Fruit fly (Drosophila melanogaster) whole organism, embryonic: ENCODE measurements around the gene CG9205.

ENCODE experiments used
- B-H1 ChIP-seq: fragments of 200-800 bp; sonication (Bioruptor generic); IDR thresholded peaks from 3 replicates; pipeline ENCODE4 v1.3.6; 2022; ENCODE audit warnings: missing biosample characterization, missing genetic modification characterization
- C15 ChIP-seq: fragments of 200-800 bp; sonication (Bioruptor generic); IDR thresholded peaks from 3 replicates; pipeline ENCODE4 v1.3.6; 2022; ENCODE audit warnings: missing biosample characterization, missing genetic modification characterization
- CG11504 ChIP-seq: fragments of 200-800 bp; sonication (Bioruptor generic); optimal IDR thresholded peaks from 3 replicates; lab custom pipeline; 2019; ENCODE audit warnings: missing biosample characterization, mild to moderate bottlenecking, missing genetic modification characterization, moderate library complexity
- CG12155 ChIP-seq: fragments of 200-800 bp; sonication (Bioruptor generic); optimal IDR thresholded peaks from 3 replicates; lab custom pipeline; 2016; ENCODE audit warnings: missing biosample characterization, missing genetic modification characterization
- CG14014 ChIP-seq: fragments of 200-800 bp; sonication (Bioruptor generic); IDR thresholded peaks from 2 replicates; pipeline ENCODE4 v1.3.6; 2022; ENCODE audit warnings: missing biosample characterization, missing genetic modification characterization
- CG14441 ChIP-seq: fragments of 200-800 bp; sonication (Bioruptor generic); IDR thresholded peaks from 2 replicates; pipeline ENCODE4 v1.3.6; 2022; ENCODE audit warnings: missing biosample characterization, missing genetic modification characterization
- CG17912 ChIP-seq: fragments of 200-800 bp; sonication (Bioruptor generic); optimal IDR thresholded peaks from 2 replicates; lab custom pipeline; 2018; ENCODE audit warnings: missing biosample characterization, mild to moderate bottlenecking, missing genetic modification characterization
- CG18476 ChIP-seq: fragments of 200-800 bp; sonication (Bioruptor generic); optimal IDR thresholded peaks from 2 replicates; lab custom pipeline; 2016; ENCODE audit warnings: missing biosample characterization, mild to moderate bottlenecking, missing genetic modification characterization
- CG32767 ChIP-seq: fragments of 200-800 bp; sonication (Bioruptor generic); IDR thresholded peaks from 2 replicates; pipeline ENCODE4 v1.3.6; 2022; ENCODE audit warnings: missing biosample characterization, missing genetic modification characterization
- CG32772 ChIP-seq: fragments of 200-800 bp; sonication (Bioruptor generic); IDR thresholded peaks from 2 replicates; pipeline ENCODE4 v1.3.6; 2022; ENCODE audit warnings: missing biosample characterization, missing genetic modification characterization
- CG3407 ChIP-seq: fragments of 200-800 bp; sonication (Bioruptor generic); optimal IDR thresholded peaks from 2 replicates; lab custom pipeline; 2018; ENCODE audit warnings: missing biosample characterization, mild to moderate bottlenecking, missing genetic modification characterization
- CG34376 ChIP-seq: fragments of 200-800 bp; sonication (Bioruptor generic); optimal IDR thresholded peaks from 2 replicates; lab custom pipeline; 2018; ENCODE audit warnings: missing biosample characterization, mild to moderate bottlenecking, missing genetic modification characterization
- CG4707 ChIP-seq: fragments of 200-800 bp; sonication (Bioruptor generic); optimal IDR thresholded peaks from 2 replicates; lab custom pipeline; 2018; ENCODE audit warnings: missing biosample characterization, mild to moderate bottlenecking, missing genetic modification characterization, moderate library complexity
- CG4730 ChIP-seq: fragments of 200-800 bp; sonication (Bioruptor generic); IDR thresholded peaks from 2 replicates; pipeline ENCODE4 v1.3.6; 2022; ENCODE audit warnings: missing biosample characterization, missing genetic modification characterization
- CG4820 ChIP-seq: fragments of 200-800 bp; sonication (Bioruptor generic); optimal IDR thresholded peaks from 3 replicates; lab custom pipeline; 2016; ENCODE audit warnings: missing biosample characterization, missing genetic modification characterization
- CG6254 ChIP-seq: fragments of 200-800 bp; sonication (Bioruptor generic); optimal IDR thresholded peaks from 3 replicates; lab custom pipeline; 2017; ENCODE audit warnings: mild to moderate bottlenecking, missing biosample characterization, missing genetic modification reagents, missing genetic modification characterization
- CG6813 ChIP-seq: fragments of 200-800 bp; sonication (Bioruptor generic); optimal IDR thresholded peaks from 2 replicates; lab custom pipeline; 2017; ENCODE audit warnings: missing biosample characterization, missing genetic modification characterization, mild to moderate bottlenecking, moderate library complexity, missing genetic modification reagents
- CG7839 ChIP-seq: fragments of 200-800 bp; sonication (Bioruptor generic); optimal IDR thresholded peaks from 3 replicates; lab custom pipeline; 2018; ENCODE audit warnings: missing biosample characterization, mild to moderate bottlenecking, missing genetic modification characterization, moderate library complexity
- CG7963 ChIP-seq: fragments of 200-800 bp; sonication (Bioruptor generic); IDR thresholded peaks from 3 replicates; pipeline ENCODE4 v1.3.6; 2022; ENCODE audit warnings: missing biosample characterization, missing genetic modification characterization; ENCODE audit not compliant: partially characterized antibody
- Dp ChIP-seq: fragments of 200-800 bp; sonication (Bioruptor generic); optimal IDR thresholded peaks from 2 replicates; lab custom pipeline; 2018; ENCODE audit warnings: missing biosample characterization, mild to moderate bottlenecking, missing genetic modification characterization, moderate library complexity
- Fer3 ChIP-seq: fragments of 200-800 bp; sonication (Bioruptor generic); optimal IDR thresholded peaks from 2 replicates; lab custom pipeline; 2018; ENCODE audit warnings: missing biosample characterization, mild to moderate bottlenecking, missing genetic modification characterization, moderate library complexity
- HHEX ChIP-seq: fragments of 200-800 bp; sonication (Bioruptor generic); optimal IDR thresholded peaks from 3 replicates; lab custom pipeline; 2017; ENCODE audit warnings: missing biosample characterization, mild to moderate bottlenecking, missing genetic modification characterization, missing genetic modification reagents
- HmgZ ChIP-seq: fragments of 200-800 bp; sonication (Bioruptor generic); optimal IDR thresholded peaks from 2 replicates; lab custom pipeline; 2018; ENCODE audit warnings: missing biosample characterization, mild to moderate bottlenecking, missing genetic modification characterization
- Hsf ChIP-seq: fragments of 200-800 bp; sonication (Bioruptor generic); optimal IDR thresholded peaks from 3 replicates; lab custom pipeline; 2016; ENCODE audit warnings: missing biosample characterization, missing genetic modification characterization
- MTF-1 ChIP-seq: fragments of 200-800 bp; sonication (Bioruptor generic); optimal IDR thresholded peaks from 2 replicates; lab custom pipeline; 2018; ENCODE audit warnings: missing biosample characterization, mild to moderate bottlenecking, missing genetic modification characterization, borderline replicate concordance
- NK7.1 ChIP-seq: fragments of 200-800 bp; sonication (Bioruptor generic); optimal IDR thresholded peaks from 3 replicates; lab custom pipeline; 2016; ENCODE audit warnings: missing biosample characterization, missing genetic modification characterization
- NfI ChIP-seq: fragments of 200-800 bp; sonication (Bioruptor generic); optimal IDR thresholded peaks from 3 replicates; lab custom pipeline; 2018; ENCODE audit warnings: missing biosample characterization, mild to moderate bottlenecking, missing genetic modification characterization, moderate library complexity
- Pdp1 ChIP-seq, 2 experiments: fragments of 200-800 bp; sonication (Bioruptor generic); optimal IDR thresholded peaks; 3 replicates each; lab custom pipeline; 2016; ENCODE audit warnings: missing biosample characterization in 2 of 2, missing genetic modification characterization in 2 of 2, mild to moderate bottlenecking in 1 of 2, moderate library complexity in 1 of 2
- Ravus ChIP-seq: fragments of 200-800 bp; sonication (Bioruptor generic); IDR thresholded peaks from 2 replicates; pipeline ENCODE4 v1.3.6; 2022; ENCODE audit warnings: missing biosample characterization, missing genetic modification characterization
- Six4 ChIP-seq: fragments of 200-800 bp; sonication (Bioruptor generic); optimal IDR thresholded peaks from 2 replicates; lab custom pipeline; 2016; ENCODE audit warnings: missing biosample characterization, missing genetic modification characterization
- Usf ChIP-seq: fragments of 200-800 bp; sonication (Bioruptor generic); optimal IDR thresholded peaks from 2 replicates; lab custom pipeline; 2017; ENCODE audit warnings: missing genotype, missing biosample characterization, missing genetic modification characterization
- bowl ChIP-seq: fragments of 200-800 bp; sonication (Bioruptor generic); IDR thresholded peaks from 2 replicates; pipeline ENCODE4 v1.3.6; 2022; ENCODE audit warnings: missing biosample characterization, missing genetic modification characterization
- bsh ChIP-seq, 2 experiments: fragments of 200-800 bp; sonication (Bioruptor generic); optimal IDR thresholded peaks; 2 replicates each; lab custom pipeline; 2017 to 2018; ENCODE audit warnings: mild to moderate bottlenecking in 2 of 2, missing biosample characterization in 2 of 2, missing genetic modification characterization in 2 of 2, moderate library complexity in 1 of 2
- grau ChIP-seq: fragments of 200-800 bp; optimal IDR thresholded peaks from 3 replicates; lab custom pipeline; 2019; ENCODE audit warnings: missing biosample characterization, mild to moderate bottlenecking, missing genetic modification characterization, moderate library complexity
- lab ChIP-seq: fragments of 200-800 bp; sonication (Bioruptor generic); optimal IDR thresholded peaks from 3 replicates; lab custom pipeline; 2017; ENCODE audit warnings: missing biosample characterization, missing genetic modification characterization, mild to moderate bottlenecking, moderate library complexity, missing genetic modification reagents
- lola ChIP-seq, 3 experiments: fragments of >200 bp in 2 of 3; fragments of 200-800 bp in 1 of 3; sonication (Bioruptor generic) in 1 of 3; optimal IDR thresholded peaks; 2 replicates each; lab custom pipeline; 2017 to 2019; ENCODE audit warnings: missing biosample characterization in 3 of 3, missing genetic modification characterization in 3 of 3, mild to moderate bottlenecking in 1 of 3, moderate library complexity in 1 of 3
- nerfin-2 ChIP-seq: fragments of 200-800 bp; sonication (Bioruptor generic); IDR thresholded peaks from 2 replicates; pipeline ENCODE4 v1.3.6; 2022; ENCODE audit warnings: missing biosample characterization, missing genetic modification characterization; ENCODE audit not compliant: partially characterized antibody
- phol ChIP-seq: fragments of 200-800 bp; sonication (Bioruptor generic); optimal IDR thresholded peaks from 3 replicates; lab custom pipeline; 2018; ENCODE audit warnings: missing biosample characterization, mild to moderate bottlenecking, missing genetic modification characterization, moderate library complexity
- pnt ChIP-seq: fragments of 200-800 bp; sonication (Bioruptor generic); optimal IDR thresholded peaks from 3 replicates; lab custom pipeline; 2016; ENCODE audit warnings: missing biosample characterization, missing genetic modification characterization
- pum ChIP-seq: fragments of 200-800 bp; sonication (Bioruptor generic); optimal IDR thresholded peaks from 2 replicates; lab custom pipeline; 2016; ENCODE audit warnings: missing biosample characterization, missing genetic modification characterization
- row ChIP-seq: fragments of 200-800 bp; sonication (Bioruptor generic); IDR thresholded peaks from 3 replicates; pipeline ENCODE4 v1.3.6; 2022; ENCODE audit warnings: missing biosample characterization, missing genetic modification characterization
- seq ChIP-seq: fragments of 200-800 bp; sonication (Bioruptor generic); IDR thresholded peaks from 2 replicates; pipeline ENCODE4 v1.3.6; 2022; ENCODE audit warnings: missing biosample characterization, missing genetic modification characterization
- sima ChIP-seq: fragments of 200-800 bp; sonication (Bioruptor generic); optimal IDR thresholded peaks from 2 replicates; lab custom pipeline; 2016; ENCODE audit warnings: missing biosample characterization, missing genetic modification characterization
- zen ChIP-seq: fragments of 200-800 bp; sonication (Bioruptor generic); optimal IDR thresholded peaks from 3 replicates; lab custom pipeline; 2018; ENCODE audit warnings: missing biosample characterization, mild to moderate bottlenecking, missing genetic modification characterization, moderate library complexity
- zen2 ChIP-seq: fragments of 200-800 bp; sonication (Bioruptor generic); IDR thresholded peaks from 3 replicates; pipeline ENCODE4 v1.3.6; 2022; ENCODE audit warnings: missing biosample characterization, missing genetic modification characterization; ENCODE audit not compliant: partially characterized antibody
- zfh1 ChIP-seq: fragments of 200-800 bp; sonication (Bioruptor generic); IDR thresholded peaks from 3 replicates; pipeline ENCODE4 v1.3.6; 2022; ENCODE audit warnings: missing biosample characterization, missing genetic modification characterization

Gene CG9205

dm6 chr3L:1030908-1031545 lies 3.5 kb upstream of the CG9205 start (continued):
- no peak for TF ChIP-seq B-H1
- TF ChIP-seq phol (tag; lab: Kevin White, UChicago): peak; percentile 8
- TF ChIP-seq lab (GFP tag; lab: Kevin White, UChicago): peak; percentile 28
- TF ChIP-seq CG6813: peak; percentile 36
- TF ChIP-seq CG4820: no peak
- 0 out of 2 replicates have a peak, but pooled peaks have one; percentile 36 for TF ChIP-seq CG14014 (GFP tag; lab: Robert Waterston, UW)
- TF ChIP-seq CG4730 (GFP tag; lab: Robert Waterston, UW): no peak
- TF ChIP-seq CG12155 (GFP tag; lab: Kevin White, UChicago): peak; percentile 12

- no peak for TF ChIP-seq HHEX (GFP tag; lab: Kevin White, UChicago)
- 0 out of 3 replicates have a peak, but pooled peaks have one; percentile 18 for TF ChIP-seq row (GFP tag; lab: Robert Waterston, UW)
- TF ChIP-seq zen (tag; lab: Kevin White, UChicago): no peak
- TF ChIP-seq grau: peak; percentile 50
- no peak for TF ChIP-seq Six4
- no peak for TF ChIP-seq pum (GFP tag; lab: Kevin White, UChicago)
Observed at dm6 chr3L:1031716-1032115, 2.8 kb upstream of the CG9205 start.

- TF ChIP-seq C15 (no peak), CG14441 (GFP tag; lab: Robert Waterston, UW) (peak; percentile 78), CG7839 (tag; lab: Kevin White, UChicago) (peak; percentile 79), Ravus (peak; percentile 25), seq (peak; percentile 52; the same call in 1 of the 2 replicates), bowl (GFP tag; lab: Robert Waterston, UW) (0 out of 2 replicates have a peak, but pooled peaks have one; percentile 53), nerfin-2 (GFP tag; lab: Robert Waterston, UW) (no peak), CG32772 (peak; percentile 83), CG7963 (GFP tag; lab: Robert Waterston, UW) (no peak), CG6254 (GFP tag; lab: Kevin White, UChicago) (peak; percentile 61), CG18476 (GFP tag; lab: Kevin White, UChicago) (peak; percentile 25), sima (GFP tag; lab: Kevin White, UChicago) (no peak), bsh (GFP tag; optimal IDR thresholded peaks at IDR 0.05; lab: Kevin White, UChicago) (peak; percentile 85 to 89), zfh1 (GFP tag; lab: Robert Waterston, UW) (peak; percentile 83), Fer3 (tag; lab: Kevin White, UChicago) (peak; percentile 50), Pdp1 (GFP tag; optimal IDR thresholded peaks at IDR 0.05; lab: Kevin White, UChicago) (peak; percentile 25 to 58), CG17912 (GFP tag; lab: Kevin White, UChicago) (no peak), CG32767 (peak; percentile 69), CG11504 (tag; lab: Kevin White, UChicago) (peak; percentile 83), NfI (GFP tag; lab: Kevin White, UChicago) (peak; percentile 66), MTF-1 (GFP tag; lab: Kevin White, UChicago) (peak; percentile 65), CG4707 (peak; percentile 73), Usf (GFP tag; lab: Kevin White, UChicago) (peak; percentile 39), Dp (GFP tag; lab: Kevin White, UChicago) (no peak), HmgZ (tag; lab: Kevin White, UChicago) (peak; percentile 31), NK7.1 (GFP tag; lab: Kevin White, UChicago) (no peak), zen2 (GFP tag; lab: Robert Waterston, UW) (no peak), lola (GFP tag; optimal IDR thresholded peaks at IDR 0.05; lab: Kevin White, UChicago) (peak in 1 of 3 experiments; percentile 77), CG34376 (GFP tag; lab: Kevin White, UChicago) (no peak), CG3407 (GFP tag; lab: Kevin White, UChicago) (peak; percentile 73), Hsf (GFP tag; lab: Kevin White, UChicago) (peak; percentile 75), pnt (GFP tag; lab: Kevin White, UChicago) (peak; percentile 41)
Observed at dm6 chr3L:1032569-1032968, 1.9 kb upstream of the CG9205 start.
